Worm (Caenorhabditis elegans) whole organism, L1 larva: ENCODE measurements around the gene srw-11.
"Not testable (repeated sequence)": the region's sequence is repeated elsewhere in the genome, so short reads cannot be mapped to it uniquely, and the experiment has no call there.

Source experiments
- C04F5.9 ChIP-seq: sonication (generic microtip); optimal IDR thresholded peaks from 2 replicates; lab custom pipeline; 2016; ENCODE audit warnings: missing genetic modification characterization, missing compliant biosample characterization
- F16B12.6 ChIP-seq: fragments of 150-350 bp; optimal IDR thresholded peaks from 2 replicates; lab custom pipeline; 2014; ENCODE audit warnings: missing biosample characterization, missing genetic modification characterization
- aly-2 ChIP-seq: fragments of 150-350 bp; optimal IDR thresholded peaks from 2 replicates; lab custom pipeline; 2014; ENCODE audit warnings: missing biosample characterization, missing genetic modification characterization
- ama-1 ChIP-seq: fragments of 150-350 bp; optimal IDR thresholded peaks from 2 replicates; lab custom pipeline; 2014
- ceh-63 ChIP-seq: fragments of 200-800 bp; sonication (Bioruptor generic); optimal IDR thresholded peaks from 2 replicates; lab custom pipeline; 2018; ENCODE audit warnings: mild to moderate bottlenecking, missing genetic modification characterization, missing compliant biosample characterization
- ceh-8 ChIP-seq: fragments of 200-800 bp; sonication (Bioruptor generic); optimal IDR thresholded peaks from 2 replicates; lab custom pipeline; 2018; ENCODE audit warnings: mild to moderate bottlenecking, missing genetic modification characterization, moderate library complexity, missing compliant biosample characterization
- ceh-82 ChIP-seq, 3 experiments: fragments of 150-350 bp in 1 of 3; sonication (generic microtip) in 2 of 3; optimal IDR thresholded peaks; 2 replicates each; lab custom pipeline; 2014 to 2017; ENCODE audit warnings: missing biosample characterization in 3 of 3, missing genetic modification characterization in 3 of 3
- ceh-88 ChIP-seq: fragments of 200-800 bp; sonication (Bioruptor generic); IDR thresholded peaks from 2 replicates; pipeline ENCODE4 v1.3.6; 2022; ENCODE audit warnings: missing genetic modification characterization, missing compliant biosample characterization
- ces-1 ChIP-seq: fragments of 150-350 bp; optimal IDR thresholded peaks from 2 replicates; lab custom pipeline; 2014; ENCODE audit warnings: missing biosample characterization, missing genetic modification reagents, missing genetic modification characterization
- efl-1 ChIP-seq, 4 experiments: fragments of 150-350 bp; optimal IDR thresholded peaks in 3 of 4; peaks in 1 of 4; 1 replicate in 1 of 4; 2 replicates in 3 of 4; lab custom pipeline; 2014; ENCODE audit warnings: missing biosample characterization in 2 of 4, missing genetic modification characterization in 2 of 4, missing genetic modification reagents in 2 of 4
- egl-13 ChIP-seq: sonication (generic microtip); optimal IDR thresholded peaks from 2 replicates; lab custom pipeline; 2016; ENCODE audit warnings: missing genotype, missing genetic modification reagents, missing genetic modification characterization, missing compliant biosample characterization
- elt-2 ChIP-seq: sonication (generic microtip); optimal IDR thresholded peaks from 2 replicates; lab custom pipeline; 2016; ENCODE audit warnings: missing genetic modification characterization, mild to moderate bottlenecking, inconsistent platforms, missing compliant biosample characterization, missing genetic modification reagents
- ets-5 ChIP-seq: fragments of 200-800 bp; sonication (Bioruptor generic); IDR thresholded peaks from 2 replicates; pipeline ENCODE4 v1.3.6; 2022; ENCODE audit warnings: missing genetic modification characterization, missing compliant biosample characterization
- fkh-8 ChIP-seq: sonication (generic microtip); optimal IDR thresholded peaks from 2 replicates; lab custom pipeline; 2016; ENCODE audit warnings: mild to moderate bottlenecking, missing genetic modification characterization, missing compliant biosample characterization
- hlh-4 ChIP-seq: sonication (generic microtip); optimal IDR thresholded peaks from 2 replicates; lab custom pipeline; 2016; ENCODE audit warnings: mild to moderate bottlenecking, missing genetic modification characterization, missing compliant biosample characterization
- hpl-2 ChIP-seq: fragments of 150-350 bp; optimal IDR thresholded peaks from 2 replicates; lab custom pipeline; 2014; ENCODE audit warnings: missing biosample characterization, missing genetic modification reagents, missing genetic modification characterization
- lin-13 ChIP-seq: fragments of 150-350 bp; optimal IDR thresholded peaks from 2 replicates; lab custom pipeline; 2014; ENCODE audit warnings: missing biosample characterization, missing genetic modification reagents, missing genetic modification characterization
- lin-35 ChIP-seq, 2 experiments: fragments of 150-350 bp; optimal IDR thresholded peaks; 2 replicates each; lab custom pipeline; 2014; ENCODE audit warnings: missing biosample characterization in 2 of 2, missing genetic modification characterization in 2 of 2, missing genetic modification reagents in 2 of 2
- mab-9 ChIP-seq: fragments of 200-800 bp; sonication (Bioruptor generic); IDR thresholded peaks from 2 replicates; pipeline ENCODE4 v1.3.6; 2022; ENCODE audit warnings: missing genetic modification reagents, missing genetic modification characterization, missing compliant biosample characterization
- mep-1 ChIP-seq: fragments of 150-350 bp; optimal IDR thresholded peaks from 2 replicates; lab custom pipeline; 2014; ENCODE audit warnings: missing biosample characterization, missing genetic modification characterization
- nhr-11 ChIP-seq: fragments of 150-350 bp; optimal IDR thresholded peaks from 2 replicates; lab custom pipeline; 2014; ENCODE audit warnings: missing biosample characterization, missing genetic modification characterization
- nhr-19 ChIP-seq: fragments of 200-800 bp; sonication (Bioruptor generic); conservative IDR thresholded peaks from 2 replicates; pipeline ENCODE4 v1.3.6; 2022; ENCODE audit warnings: missing genetic modification characterization, missing compliant biosample characterization
- nhr-84 ChIP-seq: sonication (generic microtip); optimal IDR thresholded peaks from 2 replicates; lab custom pipeline; 2017; ENCODE audit warnings: missing biosample characterization, missing genetic modification characterization
- nhr-85 ChIP-seq: sonication (generic microtip); peaks from one replicate; lab custom pipeline; 2016; ENCODE audit warnings: missing genetic modification characterization, inconsistent platforms, missing compliant biosample characterization
- nhr-90 ChIP-seq: sonication (generic microtip); optimal IDR thresholded peaks from 2 replicates; lab custom pipeline; 2016; ENCODE audit warnings: mild to moderate bottlenecking, missing genetic modification characterization, missing compliant biosample characterization; ENCODE audit not compliant: poor library complexity
- rnt-1 ChIP-seq: sonication (generic microtip); optimal IDR thresholded peaks from 2 replicates; lab custom pipeline; 2016; ENCODE audit warnings: mild to moderate bottlenecking, missing genetic modification characterization, moderate library complexity, missing compliant biosample characterization
- skn-1 ChIP-seq: fragments of 150-350 bp; optimal IDR thresholded peaks from 2 replicates; lab custom pipeline; 2014; ENCODE audit warnings: missing biosample characterization, missing genetic modification characterization
- snpc-4 ChIP-seq: fragments of 150-350 bp; optimal IDR thresholded peaks from 2 replicates; lab custom pipeline; 2014; ENCODE audit warnings: missing biosample characterization, missing genetic modification characterization
- sptf-1 ChIP-seq: fragments of 150-350 bp; optimal IDR thresholded peaks from 2 replicates; lab custom pipeline; 2014; ENCODE audit warnings: missing biosample characterization, missing genetic modification characterization
- unc-62 ChIP-seq: fragments of 150-350 bp; optimal IDR thresholded peaks from 2 replicates; lab custom pipeline; 2014; ENCODE audit warnings: missing biosample characterization, missing genetic modification reagents, missing genetic modification characterization
- ztf-4 ChIP-seq: fragments of 150-350 bp; optimal IDR thresholded peaks from 2 replicates; lab custom pipeline; 2014; ENCODE audit warnings: missing biosample characterization, missing genetic modification characterization

srw-11 gene

DNA sequence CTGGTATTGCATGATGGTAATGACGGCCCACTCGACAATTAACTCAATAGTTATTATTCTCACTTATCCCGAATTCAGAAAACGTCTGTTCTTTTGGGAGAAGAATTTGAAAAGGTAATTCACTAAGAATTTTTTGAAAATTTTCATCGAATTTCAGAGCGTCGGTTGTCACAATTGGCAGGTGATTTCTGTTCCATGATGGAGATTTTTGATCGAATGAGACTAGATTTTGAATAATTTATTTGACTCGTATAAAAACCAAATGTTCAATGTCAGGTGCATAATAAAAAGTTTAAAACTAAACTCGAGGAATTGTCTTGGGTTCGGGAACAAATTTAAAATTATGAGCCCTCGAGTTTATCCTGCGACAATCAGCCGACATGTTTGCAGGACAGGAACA, 23.4 kb downstream of the srw-11 start, which contains the start of gene sri-25:
Gene sri-25 (plus strand): TSS at position 301 of the 400 bp plus-strand sequence.
- TF ChIP-seq ceh-82 (tag; optimal IDR thresholded peaks at IDR 0.05; lab: Kevin White, UChicago): no peak

- TF ChIP-seq skn-1 (tag; lab: Kevin White, UChicago); mep-1; snpc-4: not testable (repeated sequence)
- TF ChIP-seq, all 84 proteins: peak for 0; not testable (repeated sequence) for 84
Observed at ce11 chrV:15215175-15215574, 24.9 kb downstream of the srw-11 start, which contains the start of gene sri-26. Gene sri-26, plus strand, starts transcription at chrV:15215475.

DNA sequence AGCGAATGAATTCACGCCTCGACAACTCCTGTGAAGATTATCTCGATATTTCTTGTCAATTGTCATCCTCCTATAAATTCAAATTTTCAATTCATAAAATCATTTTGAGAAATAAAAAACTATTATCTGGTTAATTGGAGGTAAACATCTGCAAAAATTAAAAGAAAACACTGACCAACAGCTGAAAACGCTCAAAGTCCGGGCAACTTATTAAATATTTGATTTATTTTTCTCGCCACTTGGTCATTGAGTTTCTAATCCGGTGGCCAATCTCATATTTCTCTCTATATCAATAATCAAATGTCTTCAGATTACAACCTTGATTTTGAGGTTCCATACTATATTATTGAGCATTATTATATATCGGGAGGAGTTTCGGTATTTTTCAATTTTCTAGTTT, 28.2 kb downstream of the srw-11 start, which contains the start of gene sri-24:
Gene sri-24 (plus strand): TSS at position 301 of the 400 bp plus-strand sequence.
- TF ChIP-seq fkh-8 (tag; lab: Kevin White, UChicago); ceh-8 (GFP tag; lab: Kevin White, UChicago); unc-62 (GFP tag; lab: Kevin White, UChicago): not testable (repeated sequence)

- not testable (repeated sequence) for TF ChIP-seq nhr-84 (tag; lab: Kevin White, UChicago); ztf-4; nhr-90
- TF ChIP-seq, all 84 proteins: peak for 0; not testable (repeated sequence) for 84
Observed at ce11 chrV:15207681-15208080, 32.4 kb downstream of the srw-11 start, which contains the start of gene C41G6.12. Gene C41G6.12, minus strand, starts transcription at chrV:15207781.

DNA sequence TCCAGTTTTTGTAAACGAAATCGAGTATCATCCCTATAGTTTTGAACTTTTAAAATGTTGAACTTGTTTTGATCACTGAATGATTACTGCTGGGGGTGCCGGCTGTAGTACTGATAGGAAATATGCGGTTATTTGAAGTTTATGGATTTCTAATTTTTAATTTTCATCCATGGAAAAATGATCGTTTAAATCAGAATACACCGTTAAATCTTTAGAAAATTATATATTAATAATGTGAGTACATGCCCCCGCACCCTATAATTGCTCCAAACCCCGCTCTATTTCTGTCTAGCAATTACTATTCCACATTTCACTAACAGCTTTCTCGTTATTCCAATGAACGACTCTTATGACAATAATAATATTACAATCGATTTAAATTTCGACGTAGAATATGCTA, 40.3 kb downstream of the srw-11 start, which contains the start of gene Y75B12B.10:
Gene Y75B12B.10 (plus strand): TSS at position 301 of the 400 bp plus-strand sequence.
- TF ChIP-seq F16B12.6 (tag; lab: Kevin White, UChicago) (no peak), ama-1 (no peak), sptf-1 (no peak), nhr-85 (no peak), nhr-19 (no peak), lin-13 (no peak), nhr-11 (tag; lab: Kevin White, UChicago) (no peak), ceh-88 (no peak), egl-13 (no peak), hpl-2 (GFP tag; lab: Kevin White, UChicago) (no peak), ceh-63 (no peak), C04F5.9 (tag; lab: Kevin White, UChicago) (no peak), mab-9 (GFP tag; lab: Robert Waterston, UW) (no peak)

DNA sequence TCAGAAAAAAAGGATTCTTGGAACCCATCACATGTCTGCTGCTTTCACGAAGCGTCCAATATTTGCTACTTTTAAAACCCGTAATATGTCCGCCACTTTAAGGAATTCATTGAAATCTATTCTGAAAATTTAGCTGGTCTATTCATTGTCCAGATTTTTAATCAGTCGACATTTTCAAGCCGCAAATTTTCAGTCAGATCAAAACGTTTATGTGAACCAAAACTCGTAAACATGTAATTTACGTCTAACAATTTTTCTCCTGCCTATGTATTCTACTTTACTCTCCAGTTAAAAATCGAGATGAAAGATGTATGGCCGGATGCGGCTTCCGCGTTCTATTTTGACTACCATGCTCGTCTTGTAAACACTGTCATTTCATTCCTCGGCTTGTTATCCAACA, 42.2 kb downstream of the srw-11 start, which contains the start of gene srw-1:
Gene srw-1 (plus strand): TSS at position 301 of the 400 bp plus-strand sequence.
- TF ChIP-seq hlh-4: no peak
- no peak for TF ChIP-seq ceh-8 (GFP tag; lab: Kevin White, UChicago)
- TF ChIP-seq egl-13: no peak
- TF ChIP-seq ces-1 (GFP tag; lab: Kevin White, UChicago): no peak
- TF ChIP-seq nhr-85: no peak

DNA sequence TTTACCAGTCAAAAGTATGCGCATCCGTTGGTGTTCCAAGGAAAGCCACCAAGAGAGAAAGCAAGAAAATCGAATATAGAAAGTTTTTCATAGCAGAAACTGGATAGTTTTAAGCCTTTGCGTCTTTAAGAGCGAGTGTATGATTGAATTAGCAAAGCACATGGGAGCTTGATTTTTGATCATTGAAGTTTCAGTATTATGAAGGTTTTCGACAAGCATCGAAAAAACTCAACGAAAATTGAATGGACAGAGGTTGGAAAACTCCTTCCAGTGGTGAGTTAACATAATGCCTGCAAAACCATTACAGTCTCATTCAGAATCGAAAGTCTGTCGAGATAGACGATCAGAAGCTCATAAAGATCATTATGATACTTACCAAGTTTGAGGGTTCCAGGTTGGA, 46.2 kb downstream of the srw-11 start, which contains the start of gene Y75B12B.13:
Gene Y75B12B.13 (minus strand): TSS at position 101 of the 400 bp plus-strand sequence.
- TF ChIP-seq aly-2 (tag; lab: Kevin White, UChicago): no peak
- TF ChIP-seq sptf-1: no peak
- TF ChIP-seq hpl-2 (GFP tag; lab: Kevin White, UChicago): no peak
- TF ChIP-seq ets-5: no peak
- TF ChIP-seq efl-1 (optimal IDR thresholded peaks at IDR 0.05; lab: Kevin White, UChicago): no peak
- peak in 1 of 2 experiments; percentile 51 for TF ChIP-seq efl-1 (GFP tag; optimal IDR thresholded peaks at IDR 0.05 in 1 of 2; lab: Kevin White, UChicago)
- no peak for TF ChIP-seq nhr-19

DNA sequence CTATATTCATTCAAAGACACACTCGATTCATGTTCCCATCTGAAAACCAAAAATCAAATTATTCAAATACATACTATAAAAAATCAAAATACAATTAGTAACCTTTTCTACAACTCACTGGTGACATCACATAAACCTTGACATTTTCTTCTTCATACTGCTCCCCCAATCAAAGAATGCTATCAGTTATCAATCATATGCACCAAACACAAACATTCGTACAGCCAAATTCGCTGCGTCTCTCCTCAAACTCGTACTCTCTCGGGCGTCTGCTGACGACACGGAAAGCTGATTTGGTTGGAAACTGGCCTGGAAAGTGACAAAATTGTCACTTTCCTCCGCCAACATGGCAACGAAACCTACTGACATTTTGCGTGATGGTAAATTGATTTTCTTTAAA, 47.7 kb downstream of the srw-11 start, which contains the start of gene plc-2:
Gene plc-2 (plus strand): TSS at position 196 of the 400 bp plus-strand sequence.
- no peak for TF ChIP-seq rnt-1 (tag; lab: Kevin White, UChicago)
- TF ChIP-seq nhr-85: peak; percentile 27
- TF ChIP-seq efl-1 (optimal IDR thresholded peaks at IDR 0.05; lab: Kevin White, UChicago): no peak
- TF ChIP-seq efl-1 (GFP tag; optimal IDR thresholded peaks at IDR 0.05 in 1 of 2; lab: Kevin White, UChicago): peak in 1 of 2 experiments; percentile 16
- TF ChIP-seq lin-35 (GFP tag; optimal IDR thresholded peaks at IDR 0.05; lab: Kevin White, UChicago): peak in 1 of 2 experiments; percentile 33
- peak; percentile 55 for TF ChIP-seq elt-2
